Fruit fly (Drosophila melanogaster) whole organism, embryonic: ENCODE results near the gene CG14664.

Experiments
- BEAF-32 ChIP-seq: fragments of 200-800 bp; sonication (Bioruptor generic); optimal IDR thresholded peaks from 3 replicates; lab custom pipeline; 2017; ENCODE audit warnings: missing biosample characterization, missing genetic modification characterization, mild to moderate bottlenecking, moderate library complexity, missing genetic modification reagents
- C15 ChIP-seq: fragments of 200-800 bp; sonication (Bioruptor generic); IDR thresholded peaks from 3 replicates; pipeline ENCODE4 v1.3.6; 2022; ENCODE audit warnings: missing biosample characterization, missing genetic modification characterization
- CG11504 ChIP-seq: fragments of 200-800 bp; sonication (Bioruptor generic); optimal IDR thresholded peaks from 3 replicates; lab custom pipeline; 2019; ENCODE audit warnings: missing biosample characterization, mild to moderate bottlenecking, missing genetic modification characterization, moderate library complexity
- CG11560 ChIP-seq: fragments of 200-800 bp; sonication (Bioruptor generic); IDR thresholded peaks from 3 replicates; pipeline ENCODE4 v1.3.6; 2022; ENCODE audit warnings: missing biosample characterization, missing genetic modification characterization
- CG13424 ChIP-seq: fragments of 200-800 bp; sonication (Bioruptor generic); optimal IDR thresholded peaks from 2 replicates; lab custom pipeline; 2019; ENCODE audit warnings: missing biosample characterization, mild to moderate bottlenecking, missing genetic modification characterization, moderate library complexity
- CG15514 ChIP-seq: fragments of 200-800 bp; sonication (Bioruptor generic); optimal IDR thresholded peaks from 3 replicates; lab custom pipeline; 2017; ENCODE audit warnings: missing biosample characterization, missing genetic modification characterization, mild to moderate bottlenecking, moderate library complexity, missing genetic modification reagents
- CG16813 ChIP-seq: fragments of 200-800 bp; sonication (Bioruptor generic); IDR thresholded peaks from 3 replicates; pipeline ENCODE4 v1.3.6; 2022; ENCODE audit warnings: missing biosample characterization, missing genetic modification characterization; ENCODE audit not compliant: partially characterized antibody
- CG17361 ChIP-seq: fragments of 200-800 bp; sonication (Bioruptor generic); IDR thresholded peaks from 3 replicates; pipeline ENCODE4 v1.3.6; 2022; ENCODE audit warnings: missing biosample characterization, missing genetic modification characterization
- CG18599 ChIP-seq: fragments of 200-800 bp; sonication (Bioruptor generic); optimal IDR thresholded peaks from 3 replicates; lab custom pipeline; 2017; ENCODE audit warnings: missing biosample characterization, missing genetic modification characterization, mild to moderate bottlenecking, moderate library complexity, missing genetic modification reagents
- CG32532 ChIP-seq: fragments of 200-800 bp; sonication (Bioruptor generic); IDR thresholded peaks from 2 replicates; pipeline ENCODE4 v1.3.6; 2022; ENCODE audit warnings: missing biosample characterization, missing genetic modification characterization
- CG34422 ChIP-seq: fragments of 200-800 bp; sonication (Bioruptor generic); IDR thresholded peaks from 3 replicates; pipeline ENCODE4 v1.3.6; 2022; ENCODE audit warnings: missing biosample characterization, missing genetic modification characterization
- CG42726 ChIP-seq: fragments of 200-800 bp; sonication (Bioruptor generic); IDR thresholded peaks from 2 replicates; pipeline ENCODE4 v1.3.6; 2022; ENCODE audit warnings: missing biosample characterization, missing genetic modification characterization; ENCODE audit not compliant: partially characterized antibody
- CG6175 ChIP-seq: fragments of 200-800 bp; sonication (Bioruptor generic); IDR thresholded peaks from 3 replicates; pipeline ENCODE4 v1.3.6; 2022; ENCODE audit warnings: missing biosample characterization, missing genetic modification characterization
- CG7928 ChIP-seq: fragments of 200-800 bp; sonication (Bioruptor generic); optimal IDR thresholded peaks from 2 replicates; lab custom pipeline; 2017; ENCODE audit warnings: missing biosample characterization, mild to moderate bottlenecking, missing genetic modification characterization
- CG8290 ChIP-seq, 3 experiments: fragments of 200-800 bp; sonication (Bioruptor generic); optimal IDR thresholded peaks; 2 replicates each; lab custom pipeline; 2016 to 2019; ENCODE audit warnings: missing biosample characterization in 3 of 3, missing genetic modification characterization in 3 of 3, mild to moderate bottlenecking in 2 of 3, moderate library complexity in 1 of 3
- CG9932 ChIP-seq: fragments of 200-800 bp; sonication (Bioruptor generic); IDR thresholded peaks from 2 replicates; pipeline ENCODE4 v1.3.6; 2022; ENCODE audit warnings: missing biosample characterization, missing genetic modification characterization
- Dbx ChIP-seq: fragments of 200-800 bp; sonication (Bioruptor generic); IDR thresholded peaks from 3 replicates; pipeline ENCODE4 v1.3.6; 2022; ENCODE audit warnings: missing biosample characterization, missing genetic modification characterization
- Doc3 ChIP-seq: fragments of 200-800 bp; sonication (Bioruptor generic); IDR thresholded peaks from 3 replicates; pipeline ENCODE4 v1.3.6; 2022; ENCODE audit warnings: missing biosample characterization, missing genetic modification characterization; ENCODE audit not compliant: partially characterized antibody
- Dref ChIP-seq: fragments of 200-800 bp; sonication (Bioruptor generic); IDR thresholded peaks from 2 replicates; pipeline ENCODE4 v1.3.6; 2022; ENCODE audit warnings: missing biosample characterization, missing genetic modification characterization
- E2f1 ChIP-seq: fragments of 200-800 bp; sonication (Bioruptor generic); IDR thresholded peaks from 2 replicates; pipeline ENCODE4 v1.3.6; 2022; ENCODE audit warnings: missing biosample characterization, missing genetic modification characterization
- GATAe ChIP-seq: fragments of 200-800 bp; sonication (Bioruptor generic); conservative IDR thresholded peaks from 2 replicates; pipeline ENCODE4 v1.3.6; 2022; ENCODE audit warnings: missing biosample characterization, missing genetic modification characterization
- Hr51 ChIP-seq, 2 experiments: fragments of 200-800 bp; sonication (Bioruptor generic); optimal IDR thresholded peaks; 2 replicates in 1 of 2; 3 replicates in 1 of 2; lab custom pipeline; 2016 to 2018; ENCODE audit warnings: missing biosample characterization in 2 of 2, missing genetic modification characterization in 2 of 2, mild to moderate bottlenecking in 1 of 2, moderate library complexity in 1 of 2
- Lhr ChIP-seq: fragments of 200-800 bp; sonication (Bioruptor generic); optimal IDR thresholded peaks from 3 replicates; lab custom pipeline; 2017; ENCODE audit warnings: mild to moderate bottlenecking, missing biosample characterization, missing genetic modification reagents, missing genetic modification characterization
- Med ChIP-seq: fragments of 200-800 bp; sonication (Bioruptor generic); peaks from one replicate; lab custom pipeline; 2016; ENCODE audit warnings: missing biosample characterization, missing genetic modification characterization, mild to moderate bottlenecking, inconsistent platforms, moderate library complexity
- Ravus ChIP-seq: fragments of 200-800 bp; sonication (Bioruptor generic); IDR thresholded peaks from 2 replicates; pipeline ENCODE4 v1.3.6; 2022; ENCODE audit warnings: missing biosample characterization, missing genetic modification characterization
- Sox100B ChIP-seq: fragments of 200-800 bp; sonication (Bioruptor generic); optimal IDR thresholded peaks from 3 replicates; lab custom pipeline; 2018; ENCODE audit warnings: missing biosample characterization, mild to moderate bottlenecking, missing genetic modification characterization
- ap ChIP-seq: fragments of 200-800 bp; sonication (Bioruptor generic); IDR thresholded peaks from 2 replicates; pipeline ENCODE4 v1.3.6; 2022; ENCODE audit warnings: missing biosample characterization, missing genetic modification characterization
- ato ChIP-seq: fragments of 200-800 bp; sonication (Bioruptor generic); IDR thresholded peaks from 2 replicates; pipeline ENCODE4 v1.3.6; 2022; ENCODE audit warnings: missing biosample characterization, missing genetic modification characterization; ENCODE audit not compliant: partially characterized antibody
- ham ChIP-seq: fragments of 200-800 bp; sonication (Bioruptor generic); IDR thresholded peaks from 2 replicates; pipeline ENCODE4 v1.3.6; 2022; ENCODE audit warnings: missing biosample characterization, missing genetic modification characterization
- hth ChIP-seq: fragments of >200 bp; optimal IDR thresholded peaks from 2 replicates; lab custom pipeline; 2017; ENCODE audit warnings: inconsistent platforms
- insv ChIP-seq, 2 experiments: fragments of 200-800 bp; sonication (Bioruptor generic); optimal IDR thresholded peaks; 3 replicates each; lab custom pipeline; 2016 to 2018; ENCODE audit warnings: missing biosample characterization in 2 of 2, missing genetic modification characterization in 2 of 2
- kay ChIP-seq: fragments of 200-800 bp; sonication (Bioruptor generic); optimal IDR thresholded peaks from 2 replicates; lab custom pipeline; 2016; ENCODE audit warnings: missing biosample characterization, missing genetic modification characterization
- lilli ChIP-seq: fragments of 200-800 bp; sonication (Bioruptor generic); optimal IDR thresholded peaks from 3 replicates; lab custom pipeline; 2016; ENCODE audit warnings: missing biosample characterization, missing genetic modification characterization
- oc ChIP-seq: fragments of 200-800 bp; sonication (Bioruptor generic); optimal IDR thresholded peaks from 2 replicates; lab custom pipeline; 2018; ENCODE audit warnings: missing biosample characterization, mild to moderate bottlenecking, missing genetic modification characterization, moderate library complexity
- repo ChIP-seq: fragments of 200-800 bp; sonication (Bioruptor generic); optimal IDR thresholded peaks from 2 replicates; lab custom pipeline; 2016; ENCODE audit warnings: missing biosample characterization, missing genetic modification characterization
- so ChIP-seq: fragments of 200-800 bp; sonication (Bioruptor generic); IDR thresholded peaks from 3 replicates; pipeline ENCODE4 v1.3.6; 2022; ENCODE audit warnings: missing biosample characterization, missing genetic modification characterization
- sob ChIP-seq: fragments of 200-800 bp; sonication (Bioruptor generic); IDR thresholded peaks from 2 replicates; pipeline ENCODE4 v1.3.6; 2022; ENCODE audit warnings: missing biosample characterization, missing genetic modification characterization
- ttk ChIP-seq: fragments of 200-800 bp; sonication (Bioruptor generic); IDR thresholded peaks from 2 replicates; pipeline ENCODE4 v2.1.2; 2022; ENCODE audit warnings: missing biosample characterization, missing genetic modification characterization

Gene CG14664

DNA sequence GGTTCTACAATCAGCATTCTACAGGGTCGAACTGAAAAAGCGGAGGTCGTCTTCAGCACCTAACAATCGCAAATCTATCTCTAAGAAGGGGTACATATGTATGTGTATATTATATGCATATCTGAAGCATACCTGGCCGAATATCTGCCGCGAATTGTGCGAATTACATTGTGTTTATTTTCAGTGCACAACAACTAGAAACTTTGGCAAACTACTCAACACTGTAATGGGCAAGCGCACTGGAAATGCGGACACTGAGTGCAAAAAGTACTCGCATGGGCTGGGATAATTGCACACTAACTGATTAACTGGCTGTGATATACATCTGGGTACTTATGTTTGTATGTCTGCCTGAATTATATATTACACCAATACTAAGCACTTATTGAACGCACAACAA lies 46.9 kb downstream of the CG14664 start (continued):
- TF ChIP-seq CG34422 (GFP tag; lab: Robert Waterston, UW) (0 out of 3 replicates have a peak, but pooled peaks have one; percentile 43), ap (GFP tag; lab: Robert Waterston, UW) (no peak), CG8290 (GFP tag; optimal IDR thresholded peaks at IDR 0.05; lab: Kevin White, UChicago) (no peak), CG8290 (tag; optimal IDR thresholded peaks at IDR 0.05; lab: Kevin White, UChicago) (peak; percentile 24 to 50), ham (GFP tag; lab: Robert Waterston, UW) (no peak), Hr51 (GFP tag; optimal IDR thresholded peaks at IDR 0.05; lab: Kevin White, UChicago) (no peak), ato (GFP tag; lab: Robert Waterston, UW) (no peak), Lhr (no peak), CG32532 (no peak), hth (lab: Kevin White, UChicago) (no peak), Dref (GFP tag; lab: Robert Waterston, UW) (no peak), CG9932 (GFP tag; lab: Robert Waterston, UW) (no peak), CG6175 (no peak), CG11560 (tag; lab: Robert Waterston, UW) (no peak), so (GFP tag; lab: Robert Waterston, UW) (no peak), CG18599 (GFP tag; lab: Kevin White, UChicago) (no peak), insv (GFP tag; optimal IDR thresholded peaks at IDR 0.05; lab: Kevin White, UChicago) (no peak), oc (tag; lab: Kevin White, UChicago) (no peak), CG17361 (peak; percentile 16; the same call in 1 of the 3 replicates), CG13424 (tag; lab: Kevin White, UChicago) (no peak), BEAF-32 (GFP tag; lab: Kevin White, UChicago) (no peak), CG42726 (GFP tag; lab: Robert Waterston, UW) (no peak), C15 (GFP tag; lab: Robert Waterston, UW) (peak; percentile 27; the same call in 1 of the 3 replicates), repo (GFP tag; lab: Kevin White, UChicago) (no peak), kay (no peak), Doc3 (GFP tag; lab: Robert Waterston, UW) (no peak), sob (GFP tag; lab: Robert Waterston, UW) (0 out of 2 replicates have a peak, but pooled peaks have one; percentile 19), Ravus (GFP tag; lab: Robert Waterston, UW) (no peak), ttk (GFP tag; lab: Robert Waterston, UW) (no peak), Dbx (GFP tag; lab: Robert Waterston, UW) (no peak), CG7928 (no peak), Med (GFP tag; lab: Kevin White, UChicago) (peak; percentile 79), CG11504 (tag; lab: Kevin White, UChicago) (no peak), CG15514 (GFP tag; lab: Kevin White, UChicago) (no peak), E2f1 (GFP tag; lab: Robert Waterston, UW) (no peak), GATAe (GFP tag; lab: Robert Waterston, UW) (no peak), lilli (no peak), CG16813 (no peak), Sox100B (GFP tag; lab: Kevin White, UChicago) (peak; percentile 12)
